Worm (Caenorhabditis elegans) whole organism, mixed stage, embryonic: ENCODE results near the gene spig-9.

Experiments used
- elt-3 ChIP-seq: fragments of 150-350 bp; optimal IDR thresholded peaks from 2 replicates; lab custom pipeline; 2014; ENCODE audit warnings: missing biosample characterization, missing genetic modification characterization
- mls-2 ChIP-seq: sonication (generic microtip); optimal IDR thresholded peaks from 2 replicates; lab custom pipeline; 2016; ENCODE audit warnings: mild to moderate bottlenecking, missing genetic modification characterization, moderate library complexity, missing compliant biosample characterization
- ztf-11 ChIP-seq: fragments of 150-350 bp; optimal IDR thresholded peaks from 2 replicates; lab custom pipeline; 2014; ENCODE audit warnings: missing biosample characterization, missing genetic modification characterization

- TF ChIP-seq ztf-11 (tag; lab: Kevin White, UChicago): no peak
- TF ChIP-seq elt-3: no peak
- TF ChIP-seq mls-2 (tag; lab: Kevin White, UChicago): no peak
Measured at ce11 chrV:13611782-13612181, at the start of gene spig-9.
